Worm (Caenorhabditis elegans): ENCODE data around the gene W09H1.4.

ce11 chrII:13156971-13157370 lies 26.4 kb upstream of the W09H1.4 start, which contains the start of the genes hpr-17 and F32A11.1:
- TF ChIP-seq unc-86 (tag; optimal IDR thresholded peaks at IDR 0.05), result no peak
- no peak for TF ChIP-seq dve-1 (tag; optimal IDR thresholded peaks at IDR 0.05)

Data from whole organism, late embryonic.